Worm (Caenorhabditis elegans): ENCODE results near the gene F41C6.7.

DNA sequence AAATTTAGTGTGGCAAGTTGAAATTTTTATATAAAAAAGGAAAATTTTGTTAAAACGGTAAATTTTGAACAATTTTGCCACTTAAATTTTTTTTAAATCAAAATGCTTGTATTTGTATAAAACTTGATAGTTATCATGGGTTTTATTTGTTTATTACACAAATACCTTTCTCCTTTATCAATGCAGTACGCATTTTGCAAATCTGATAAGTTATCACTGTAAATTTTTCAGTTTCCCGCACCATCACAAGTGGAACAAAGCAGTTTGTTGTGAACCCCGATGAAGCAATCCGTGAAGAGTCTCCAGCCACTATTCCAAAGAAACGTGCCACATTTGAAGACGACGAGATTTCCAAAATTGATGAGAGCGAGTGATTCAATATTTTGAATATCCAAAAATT lies 35.1 kb upstream of the F41C6.7 start:
- TF ChIP-seq nhr-237 (tag; optimal IDR thresholded peaks at IDR 0.05) (no peak), unc-62 (GFP tag; optimal IDR thresholded peaks at IDR 0.05) (no peak), tbx-2 (tag; optimal IDR thresholded peaks at IDR 0.05) (no peak), pax-3 (tag; optimal IDR thresholded peaks at IDR 0.05) (no peak), nhr-28 (tag; optimal IDR thresholded peaks at IDR 0.05) (no peak), snpc-4 (tag; optimal IDR thresholded peaks at IDR 0.05) (no peak), ceh-63 (GFP tag; optimal IDR thresholded peaks at IDR 0.05) (no peak)
